Worm (Caenorhabditis elegans) whole organism, young adult: ENCODE results near the gene M176.11.

ENCODE experiments used
- B0019.2 ChIP-seq: fragments of 200-800 bp; sonication (Bioruptor generic); conservative IDR thresholded peaks from 2 replicates; pipeline ENCODE4 v1.3.6; 2022; ENCODE audit warnings: missing genetic modification reagents, missing genetic modification characterization, missing compliant biosample characterization
- F10E7.11 ChIP-seq: sonication (generic microtip); optimal IDR thresholded peaks from 2 replicates; lab custom pipeline; 2017; ENCODE audit warnings: mild to moderate bottlenecking, missing genetic modification characterization, moderate library complexity, missing compliant biosample characterization
- F37B4.10 ChIP-seq: fragments of 200-800 bp; sonication (Bioruptor generic); IDR thresholded peaks from 2 replicates; pipeline ENCODE4 v1.3.6; 2022; ENCODE audit warnings: missing genetic modification characterization, missing compliant biosample characterization
- F52B5.7 ChIP-seq: sonication (generic microtip); optimal IDR thresholded peaks from 2 replicates; lab custom pipeline; 2016; ENCODE audit warnings: mild to moderate bottlenecking, missing genetic modification characterization, missing compliant biosample characterization
- F55B11.4 ChIP-seq: sonication (generic microtip); optimal IDR thresholded peaks from 2 replicates; lab custom pipeline; 2016; ENCODE audit warnings: missing compliant biosample characterization, missing genetic modification characterization, borderline replicate concordance; ENCODE audit not compliant: insufficient read depth
- F57C9.4 ChIP-seq: sonication (generic microtip); optimal IDR thresholded peaks from 2 replicates; lab custom pipeline; 2017; ENCODE audit warnings: mild to moderate bottlenecking, missing genetic modification characterization, missing compliant biosample characterization
- K12H6.12 ChIP-seq: fragments of 200-800 bp; sonication (Bioruptor generic); optimal IDR thresholded peaks from 2 replicates; lab custom pipeline; 2018; ENCODE audit warnings: mild to moderate bottlenecking, missing genetic modification characterization, missing compliant biosample characterization
- Y67H2A.10 ChIP-seq: fragments of 200-800 bp; sonication (Bioruptor generic); conservative IDR thresholded peaks from 2 replicates; pipeline ENCODE4 v1.3.6; 2022; ENCODE audit warnings: missing genetic modification reagents, missing genetic modification characterization, missing compliant biosample characterization
- aptf-3 ChIP-seq: fragments of 200-800 bp; sonication (Bioruptor generic); IDR thresholded peaks from 2 replicates; pipeline ENCODE4 v1.3.6; 2022; ENCODE audit warnings: missing genetic modification characterization, missing compliant biosample characterization
- attf-3 ChIP-seq: fragments of 200-800 bp; sonication (Bioruptor generic); conservative IDR thresholded peaks from 2 replicates; pipeline ENCODE4 v1.3.6; 2022; ENCODE audit warnings: missing genetic modification reagents, missing genetic modification characterization, missing compliant biosample characterization
- attf-5 ChIP-seq: fragments of 200-800 bp; sonication (Bioruptor generic); optimal IDR thresholded peaks from 2 replicates; lab custom pipeline; 2018; ENCODE audit warnings: mild to moderate bottlenecking, missing genetic modification characterization, missing compliant biosample characterization
- cebp-2 ChIP-seq: fragments of 200-800 bp; sonication (Bioruptor generic); IDR thresholded peaks from 2 replicates; pipeline ENCODE4 v1.3.6; 2022; ENCODE audit warnings: missing genetic modification characterization, missing compliant biosample characterization
- chd-7 ChIP-seq: sonication (generic microtip); optimal IDR thresholded peaks from 2 replicates; lab custom pipeline; 2016; ENCODE audit warnings: mild to moderate bottlenecking, missing genetic modification characterization, moderate library complexity, missing compliant biosample characterization
- dpl-1 ChIP-seq: fragments of 150-350 bp; optimal IDR thresholded peaks from 2 replicates; lab custom pipeline; 2014; ENCODE audit warnings: missing biosample characterization, missing genetic modification reagents, missing genetic modification characterization
- efl-1 ChIP-seq: fragments of 150-350 bp; optimal IDR thresholded peaks from 2 replicates; lab custom pipeline; 2014; ENCODE audit warnings: missing biosample characterization, missing genetic modification reagents, missing genetic modification characterization
- egl-18 ChIP-seq: fragments of 200-800 bp; sonication (Bioruptor generic); IDR thresholded peaks from 2 replicates; pipeline ENCODE4 v1.3.6; 2022; ENCODE audit warnings: missing genetic modification reagents, missing genetic modification characterization, missing compliant biosample characterization
- egl-44 ChIP-seq: fragments of 200-800 bp; sonication (Bioruptor generic); IDR thresholded peaks from 2 replicates; pipeline ENCODE4 v1.3.6; 2022; ENCODE audit warnings: missing genetic modification reagents, missing genetic modification characterization, missing compliant biosample characterization
- ets-4 ChIP-seq: fragments of 200-800 bp; sonication (Bioruptor generic); optimal IDR thresholded peaks from 2 replicates; lab custom pipeline; 2018; ENCODE audit warnings: mild to moderate bottlenecking, missing genetic modification characterization, missing compliant biosample characterization
- gei-17 ChIP-seq: fragments of 200-800 bp; sonication (Bioruptor generic); optimal IDR thresholded peaks from 2 replicates; lab custom pipeline; 2018; ENCODE audit warnings: mild to moderate bottlenecking, missing genetic modification characterization, missing compliant biosample characterization
- hmg-20 ChIP-seq: fragments of 200-800 bp; sonication (Bioruptor generic); IDR thresholded peaks from 2 replicates; pipeline ENCODE4 v1.3.6; 2022; ENCODE audit warnings: missing genetic modification reagents, missing genetic modification characterization, missing compliant biosample characterization
- let-607 ChIP-seq, 2 experiments: fragments of 200-800 bp in 1 of 2; sonication (Bioruptor generic) in 1 of 2; sonication (generic microtip) in 1 of 2; optimal IDR thresholded peaks; 2 replicates each; lab custom pipeline; 2016 to 2018; ENCODE audit warnings: mild to moderate bottlenecking in 2 of 2, missing compliant biosample characterization in 2 of 2, missing genetic modification characterization in 2 of 2, moderate library complexity in 2 of 2, missing genotype in 1 of 2
- lin-35 ChIP-seq, 3 experiments: fragments of 150-350 bp in 2 of 3; sonication (generic microtip) in 1 of 3; optimal IDR thresholded peaks; 2 replicates each; lab custom pipeline; 2014 to 2018; ENCODE audit warnings: missing biosample characterization in 3 of 3, missing genetic modification characterization in 3 of 3, missing genetic modification reagents in 3 of 3
- madf-10 ChIP-seq: sonication (generic microtip); optimal IDR thresholded peaks from 2 replicates; lab custom pipeline; 2016; ENCODE audit warnings: mild to moderate bottlenecking, missing genetic modification characterization, missing compliant biosample characterization
- madf-3 ChIP-seq: fragments of 200-800 bp; sonication (Bioruptor generic); IDR thresholded peaks from 2 replicates; pipeline ENCODE4 v1.3.6; 2022; ENCODE audit warnings: missing genetic modification reagents, missing genetic modification characterization, missing compliant biosample characterization
- madf-8 ChIP-seq: fragments of 200-800 bp; sonication (Bioruptor generic); conservative IDR thresholded peaks from 2 replicates; pipeline ENCODE4 v1.3.6; 2022; ENCODE audit warnings: missing genetic modification reagents, missing genetic modification characterization, missing compliant biosample characterization
- nfya-1 ChIP-seq: sonication (generic microtip); optimal IDR thresholded peaks from 2 replicates; lab custom pipeline; 2017; ENCODE audit warnings: antibody characterized with exemption, missing compliant biosample characterization, missing genetic modification characterization, borderline replicate concordance; ENCODE audit not compliant: insufficient read depth
- nhr-80 ChIP-seq: sonication (generic microtip); optimal IDR thresholded peaks from 2 replicates; lab custom pipeline; 2016; ENCODE audit warnings: missing genetic modification characterization, missing compliant biosample characterization
- pbrm-1 ChIP-seq: fragments of 200-800 bp; sonication (Bioruptor generic); IDR thresholded peaks from 2 replicates; pipeline ENCODE4 v1.3.6; 2022; ENCODE audit warnings: missing genetic modification reagents, missing genetic modification characterization, missing compliant biosample characterization
- rcor-1 ChIP-seq: fragments of 200-800 bp; sonication (Bioruptor generic); IDR thresholded peaks from 2 replicates; pipeline ENCODE4 v1.3.6; 2022; ENCODE audit warnings: missing genetic modification reagents, missing genetic modification characterization, missing compliant biosample characterization
- rec-8 ChIP-seq, 2 experiments: sonication (generic microtip); optimal IDR thresholded peaks; 2 replicates each; lab custom pipeline; 2016; ENCODE audit warnings: mild to moderate bottlenecking in 2 of 2, missing genetic modification characterization in 2 of 2, missing genetic modification reagents in 2 of 2, missing genotype in 2 of 2, missing biosample characterization in 1 of 2, missing compliant biosample characterization in 1 of 2, moderate library complexity in 1 of 2
- sea-2 ChIP-seq: fragments of 200-800 bp; sonication (Bioruptor generic); IDR thresholded peaks from 2 replicates; pipeline ENCODE4 v1.3.6; 2022; ENCODE audit warnings: missing genetic modification characterization, missing compliant biosample characterization
- snpc-4 ChIP-seq, 5 experiments: fragments of 150-350 bp in 1 of 5; sonication (generic microtip) in 4 of 5; optimal IDR thresholded peaks; 2 replicates each; lab custom pipeline; 2014 to 2018; ENCODE audit warnings: missing genetic modification characterization in 5 of 5, missing biosample characterization in 3 of 5, antibody characterized with exemption in 2 of 5, mild to moderate bottlenecking in 2 of 5, missing compliant biosample characterization in 2 of 5, missing genotype in 2 of 5, moderate library complexity in 2 of 5, missing genetic modification reagents in 1 of 5
- ztf-25 ChIP-seq: fragments of 200-800 bp; sonication (Bioruptor generic); IDR thresholded peaks from 2 replicates; pipeline ENCODE4 v1.3.6; 2022; ENCODE audit warnings: missing genetic modification reagents, missing genetic modification characterization, missing compliant biosample characterization
- ztf-6 ChIP-seq: fragments of 200-800 bp; sonication (Bioruptor generic); IDR thresholded peaks from 2 replicates; pipeline ENCODE4 v1.3.6; 2022; ENCODE audit warnings: missing genetic modification reagents, missing genetic modification characterization, missing compliant biosample characterization

M176.11 gene

DNA sequence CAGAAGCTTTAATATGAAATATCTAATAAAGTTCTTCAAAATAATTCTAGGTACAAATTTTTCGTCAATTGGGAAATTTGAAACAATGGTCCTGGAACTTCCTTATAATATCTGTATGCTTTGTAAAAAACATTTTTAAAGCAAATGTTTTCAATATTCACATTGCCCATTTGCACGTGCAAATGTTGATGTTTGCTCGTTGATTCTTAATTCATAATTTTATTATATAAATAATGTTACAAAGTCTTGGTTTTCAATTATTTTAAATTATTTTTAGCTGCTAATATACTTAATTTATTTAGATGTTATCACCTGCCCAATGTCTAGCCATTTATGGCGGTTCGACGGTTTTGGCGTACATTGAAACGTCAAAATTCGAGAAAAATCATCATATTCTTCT, at the start of gene M176.11:
Gene M176.11, plus strand, starts transcription at position 301 of the 400 bp plus-strand sequence.
- TF ChIP-seq madf-3 (GFP tag; lab: Robert Waterston, UW) (no peak), F52B5.7 (no peak), cebp-2 (GFP tag; lab: Robert Waterston, UW) (no peak), ztf-6 (no peak), dpl-1 (GFP tag; lab: Kevin White, UChicago) (no peak)

DNA sequence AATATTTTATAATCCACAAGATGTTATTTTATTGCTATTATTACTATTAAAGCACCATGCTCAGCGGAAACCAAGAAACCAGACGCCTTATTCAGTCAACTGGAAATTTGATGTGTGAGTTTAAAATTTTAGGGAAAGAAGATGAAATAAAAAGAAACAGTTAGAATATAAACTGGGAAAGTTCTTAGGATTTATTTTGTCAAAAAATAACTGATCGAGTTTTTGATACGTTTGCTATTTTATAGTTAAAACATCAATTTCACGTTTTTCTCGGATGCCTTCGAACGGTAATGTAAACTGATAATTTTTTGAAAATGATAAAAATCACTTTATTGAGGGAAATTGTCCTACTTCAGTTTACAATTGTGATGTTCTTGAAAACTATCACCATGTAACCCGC, 49.7 kb upstream of the M176.11 start, which contains the start of gene C06C3.3:
Gene C06C3.3, minus strand, starts transcription at position 101 of the 400 bp plus-strand sequence.
- TF ChIP-seq madf-3 (GFP tag; lab: Robert Waterston, UW), result no peak
- no peak for TF ChIP-seq dpl-1 (GFP tag; lab: Kevin White, UChicago)
- no peak for TF ChIP-seq egl-44 (GFP tag; lab: Robert Waterston, UW)
- no peak for TF ChIP-seq attf-3 (GFP tag; lab: Robert Waterston, UW)
- no peak for TF ChIP-seq efl-1
- TF ChIP-seq F57C9.4, result no peak
- TF ChIP-seq madf-8 (GFP tag; lab: Robert Waterston, UW), result no peak
- TF ChIP-seq F55B11.4 (tag; lab: Kevin White, UChicago), result no peak
- no peak for TF ChIP-seq ztf-25
- TF ChIP-seq attf-5 (GFP tag; lab: Kevin White, UChicago), result no peak
- no peak for TF ChIP-seq hmg-20
- no peak for TF ChIP-seq nhr-80 (tag; lab: Kevin White, UChicago)
- no peak for TF ChIP-seq cebp-2 (GFP tag; lab: Robert Waterston, UW)
- no peak for TF ChIP-seq K12H6.12 (tag; lab: Kevin White, UChicago)
- no peak for TF ChIP-seq rec-8 (tag; optimal IDR thresholded peaks at IDR 0.05; lab: Kevin White, UChicago)
- no peak for TF ChIP-seq lin-35 (GFP tag; optimal IDR thresholded peaks at IDR 0.05; lab: Kevin White, UChicago)

DNA sequence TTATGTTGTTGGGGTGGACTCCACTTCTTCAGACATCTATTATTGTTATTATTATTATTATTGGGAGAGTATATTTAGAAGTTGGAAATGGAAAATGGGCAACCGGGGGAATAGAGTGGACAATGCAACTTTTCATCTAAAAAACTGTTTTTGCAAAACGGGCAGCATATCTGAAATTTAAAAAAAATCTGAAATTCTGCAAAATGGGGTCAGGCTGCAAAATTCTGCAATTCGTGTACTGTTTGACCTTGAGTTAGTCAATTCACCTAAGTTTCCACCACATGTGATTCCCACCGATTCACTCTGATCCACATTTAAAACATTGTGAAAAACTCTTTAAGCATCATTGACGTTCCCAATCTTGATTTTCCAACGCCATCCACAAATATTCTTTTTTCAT, 49.1 kb upstream of the M176.11 start, which contains the start of gene C06C3.4:
Gene C06C3.4, plus strand, starts transcription at position 301 of the 400 bp plus-strand sequence.
- TF ChIP-seq F10E7.11 (tag; lab: Kevin White, UChicago) (no peak), nfya-1 (tag; lab: Kevin White, UChicago) (no peak), rcor-1 (GFP tag; lab: Robert Waterston, UW) (no peak), attf-3 (GFP tag; lab: Robert Waterston, UW) (no peak), snpc-4 (GFP tag; optimal IDR thresholded peaks at IDR 0.05; lab: Kevin White, UChicago) (no peak), snpc-4 (tag; optimal IDR thresholded peaks at IDR 0.05; lab: Kevin White, UChicago) (no peak), F37B4.10 (GFP tag; lab: Robert Waterston, UW) (no peak), chd-7 (no peak), sea-2 (GFP tag; lab: Robert Waterston, UW) (no peak), pbrm-1 (no peak), aptf-3 (GFP tag; lab: Robert Waterston, UW) (no peak), ets-4 (GFP tag; lab: Kevin White, UChicago) (no peak), ztf-6 (no peak), ztf-25 (no peak), madf-10 (tag; lab: Kevin White, UChicago) (no peak), B0019.2 (GFP tag; lab: Robert Waterston, UW) (no peak), Y67H2A.10 (GFP tag; lab: Robert Waterston, UW) (no peak), gei-17 (no peak), let-607 (tag; optimal IDR thresholded peaks at IDR 0.05; lab: Kevin White, UChicago) (no peak), F55B11.4 (tag; lab: Kevin White, UChicago) (no peak), egl-18 (GFP tag; lab: Robert Waterston, UW) (no peak)
